Worm (Caenorhabditis elegans) whole organism, L1 larva: ENCODE data around the gene F08H9.4.
A peak's percentile ranks its signal among the peaks of the same experiment; 100 is the strongest.

ENCODE experiments used
- C04F5.9 ChIP-seq: sonication (generic microtip); optimal IDR thresholded peaks from 2 replicates; lab custom pipeline; 2016; ENCODE audit warnings: missing genetic modification characterization, missing compliant biosample characterization
- C16A3.4 ChIP-seq: fragments of 150-350 bp; optimal IDR thresholded peaks from 2 replicates; lab custom pipeline; 2014; ENCODE audit warnings: missing biosample characterization, missing genetic modification characterization
- C34B4.2 ChIP-seq: sonication (generic microtip); optimal IDR thresholded peaks from 2 replicates; lab custom pipeline; 2017; ENCODE audit warnings: mild to moderate bottlenecking, missing genetic modification characterization, missing compliant biosample characterization
- Y116A8C.19 ChIP-seq: sonication (generic microtip); optimal IDR thresholded peaks from 2 replicates; lab custom pipeline; 2016; ENCODE audit warnings: missing compliant biosample characterization, missing genetic modification characterization, borderline replicate concordance
- alr-1 ChIP-seq: fragments of 200-800 bp; sonication (Bioruptor generic); optimal IDR thresholded peaks from 2 replicates; lab custom pipeline; 2018; ENCODE audit warnings: borderline replicate concordance, mild to moderate bottlenecking, missing genetic modification characterization, missing compliant biosample characterization
- ama-1 ChIP-seq: fragments of 150-350 bp; optimal IDR thresholded peaks from 2 replicates; lab custom pipeline; 2014
- blmp-1 ChIP-seq: fragments of 150-350 bp; optimal IDR thresholded peaks from 2 replicates; lab custom pipeline; 2014; ENCODE audit warnings: missing biosample characterization, missing genetic modification characterization
- ceh-8 ChIP-seq: fragments of 200-800 bp; sonication (Bioruptor generic); optimal IDR thresholded peaks from 2 replicates; lab custom pipeline; 2018; ENCODE audit warnings: mild to moderate bottlenecking, missing genetic modification characterization, moderate library complexity, missing compliant biosample characterization
- ceh-88 ChIP-seq: fragments of 200-800 bp; sonication (Bioruptor generic); IDR thresholded peaks from 2 replicates; pipeline ENCODE4 v1.3.6; 2022; ENCODE audit warnings: missing genetic modification characterization, missing compliant biosample characterization
- ceh-90 ChIP-seq: sonication (generic microtip); optimal IDR thresholded peaks from 2 replicates; lab custom pipeline; 2016; ENCODE audit warnings: missing genetic modification characterization, missing compliant biosample characterization
- dpl-1 ChIP-seq, 3 experiments: fragments of 150-350 bp in 2 of 3; sonication (generic microtip) in 1 of 3; optimal IDR thresholded peaks; 2 replicates each; lab custom pipeline; 2014 to 2017; ENCODE audit warnings: missing biosample characterization in 3 of 3, missing genetic modification characterization in 3 of 3, missing genetic modification reagents in 3 of 3
- dsc-1 ChIP-seq: sonication (generic microtip); optimal IDR thresholded peaks from 2 replicates; lab custom pipeline; 2016; ENCODE audit warnings: mild to moderate bottlenecking, missing genetic modification characterization, missing compliant biosample characterization
- efl-1 ChIP-seq, 4 experiments: fragments of 150-350 bp; optimal IDR thresholded peaks in 3 of 4; peaks in 1 of 4; 1 replicate in 1 of 4; 2 replicates in 3 of 4; lab custom pipeline; 2014; ENCODE audit warnings: missing biosample characterization in 2 of 4, missing genetic modification characterization in 2 of 4, missing genetic modification reagents in 2 of 4
- efl-3 ChIP-seq: fragments of 200-800 bp; sonication (Bioruptor generic); optimal IDR thresholded peaks from 2 replicates; lab custom pipeline; 2018; ENCODE audit warnings: mild to moderate bottlenecking, missing genetic modification characterization, missing compliant biosample characterization
- egl-13 ChIP-seq: sonication (generic microtip); optimal IDR thresholded peaks from 2 replicates; lab custom pipeline; 2016; ENCODE audit warnings: missing genotype, missing genetic modification reagents, missing genetic modification characterization, missing compliant biosample characterization
- egl-27 ChIP-seq, 2 experiments: fragments of 150-350 bp in 1 of 2; sonication (generic microtip); optimal IDR thresholded peaks; 3 replicates each; lab custom pipeline; 2017 to 2018; ENCODE audit warnings: missing biosample characterization in 2 of 2, missing genetic modification characterization in 2 of 2, missing genetic modification reagents in 2 of 2
- elt-3 ChIP-seq, 6 experiments: fragments of 150-350 bp in 1 of 6; sonication (generic microtip); optimal IDR thresholded peaks; 2 replicates each; lab custom pipeline; 2017 to 2018; ENCODE audit warnings: missing biosample characterization in 6 of 6, missing genetic modification characterization in 6 of 6, inconsistent platforms in 1 of 6
- ets-5 ChIP-seq: fragments of 200-800 bp; sonication (Bioruptor generic); IDR thresholded peaks from 2 replicates; pipeline ENCODE4 v1.3.6; 2022; ENCODE audit warnings: missing genetic modification characterization, missing compliant biosample characterization
- fkh-10 ChIP-seq: sonication (generic microtip); optimal IDR thresholded peaks from 2 replicates; lab custom pipeline; 2017; ENCODE audit warnings: missing biosample characterization, missing genetic modification reagents, missing genetic modification characterization
- fos-1 ChIP-seq: fragments of 150-350 bp; optimal IDR thresholded peaks from 2 replicates; lab custom pipeline; 2014; ENCODE audit warnings: missing biosample characterization, missing genetic modification characterization
- grh-1 ChIP-seq: fragments of 200-800 bp; sonication (Bioruptor generic); IDR thresholded peaks from 2 replicates; pipeline ENCODE4 v1.3.6; 2022; ENCODE audit warnings: missing genetic modification reagents, missing genetic modification characterization, missing compliant biosample characterization
- hlh-4 ChIP-seq: sonication (generic microtip); optimal IDR thresholded peaks from 2 replicates; lab custom pipeline; 2016; ENCODE audit warnings: mild to moderate bottlenecking, missing genetic modification characterization, missing compliant biosample characterization
- hpl-2 ChIP-seq: fragments of 150-350 bp; optimal IDR thresholded peaks from 2 replicates; lab custom pipeline; 2014; ENCODE audit warnings: missing biosample characterization, missing genetic modification reagents, missing genetic modification characterization
- lin-35 ChIP-seq, 2 experiments: fragments of 150-350 bp; optimal IDR thresholded peaks; 2 replicates each; lab custom pipeline; 2014; ENCODE audit warnings: missing biosample characterization in 2 of 2, missing genetic modification characterization in 2 of 2, missing genetic modification reagents in 2 of 2
- lin-39 ChIP-seq: fragments of 150-350 bp; optimal IDR thresholded peaks from 2 replicates; lab custom pipeline; 2014; ENCODE audit warnings: missing biosample characterization, missing genetic modification reagents, missing genetic modification characterization
- lsy-2 ChIP-seq, 2 experiments: fragments of 150-350 bp; optimal IDR thresholded peaks; 2 replicates each; lab custom pipeline; 2014; ENCODE audit warnings: missing biosample characterization in 2 of 2, missing genetic modification characterization in 2 of 2
- mab-9 ChIP-seq: fragments of 200-800 bp; sonication (Bioruptor generic); IDR thresholded peaks from 2 replicates; pipeline ENCODE4 v1.3.6; 2022; ENCODE audit warnings: missing genetic modification reagents, missing genetic modification characterization, missing compliant biosample characterization
- mep-1 ChIP-seq: fragments of 150-350 bp; optimal IDR thresholded peaks from 2 replicates; lab custom pipeline; 2014; ENCODE audit warnings: missing biosample characterization, missing genetic modification characterization
- nhr-237 ChIP-seq: fragments of 150-350 bp; optimal IDR thresholded peaks from 2 replicates; lab custom pipeline; 2014; ENCODE audit warnings: missing biosample characterization, missing genetic modification characterization
- nhr-28 ChIP-seq: fragments of 150-350 bp; optimal IDR thresholded peaks from 2 replicates; lab custom pipeline; 2014; ENCODE audit warnings: missing biosample characterization, missing genetic modification characterization
- nhr-71 ChIP-seq: sonication (generic microtip); optimal IDR thresholded peaks from 2 replicates; lab custom pipeline; 2016; ENCODE audit warnings: mild to moderate bottlenecking, missing genetic modification characterization, moderate library complexity, missing compliant biosample characterization
- nhr-84 ChIP-seq: sonication (generic microtip); optimal IDR thresholded peaks from 2 replicates; lab custom pipeline; 2017; ENCODE audit warnings: missing biosample characterization, missing genetic modification characterization
- nhr-85 ChIP-seq: sonication (generic microtip); peaks from one replicate; lab custom pipeline; 2016; ENCODE audit warnings: missing genetic modification characterization, inconsistent platforms, missing compliant biosample characterization
- pax-3 ChIP-seq: fragments of 200-800 bp; sonication (Bioruptor generic); optimal IDR thresholded peaks from 2 replicates; lab custom pipeline; 2018; ENCODE audit warnings: mild to moderate bottlenecking, missing genetic modification characterization, moderate library complexity, missing compliant biosample characterization
- skn-1 ChIP-seq: fragments of 150-350 bp; optimal IDR thresholded peaks from 2 replicates; lab custom pipeline; 2014; ENCODE audit warnings: missing biosample characterization, missing genetic modification characterization
- snpc-4 ChIP-seq: fragments of 150-350 bp; optimal IDR thresholded peaks from 2 replicates; lab custom pipeline; 2014; ENCODE audit warnings: missing biosample characterization, missing genetic modification characterization
- snu-23 ChIP-seq: sonication (generic microtip); optimal IDR thresholded peaks from 2 replicates; lab custom pipeline; 2016; ENCODE audit warnings: missing genetic modification characterization, missing compliant biosample characterization
- sox-4 ChIP-seq: sonication (generic microtip); optimal IDR thresholded peaks from 2 replicates; lab custom pipeline; 2016; ENCODE audit warnings: missing genetic modification characterization, missing compliant biosample characterization
- sptf-1 ChIP-seq: fragments of 150-350 bp; optimal IDR thresholded peaks from 2 replicates; lab custom pipeline; 2014; ENCODE audit warnings: missing biosample characterization, missing genetic modification characterization
- sup-37 ChIP-seq: fragments of 200-800 bp; sonication (Bioruptor generic); optimal IDR thresholded peaks from 2 replicates; lab custom pipeline; 2018; ENCODE audit warnings: mild to moderate bottlenecking, missing genetic modification characterization, missing compliant biosample characterization
- unc-130 ChIP-seq: fragments of 150-350 bp; optimal IDR thresholded peaks from 2 replicates; lab custom pipeline; 2017; ENCODE audit warnings: missing biosample characterization, missing genetic modification characterization, inconsistent platforms
- unc-30 ChIP-seq: sonication (generic microtip); optimal IDR thresholded peaks from 2 replicates; lab custom pipeline; 2017; ENCODE audit warnings: missing biosample characterization, missing genetic modification characterization
- unc-86 ChIP-seq: sonication (generic microtip); optimal IDR thresholded peaks from 2 replicates; lab custom pipeline; 2016; ENCODE audit warnings: missing genetic modification characterization, missing compliant biosample characterization
- unc-98 ChIP-seq: fragments of 200-800 bp; sonication (Bioruptor generic); IDR thresholded peaks from 2 replicates; pipeline ENCODE4 v1.3.6; 2022; ENCODE audit warnings: missing genetic modification characterization, missing compliant biosample characterization
- xbp-1 ChIP-seq: sonication (generic microtip); optimal IDR thresholded peaks from 2 replicates; lab custom pipeline; 2016; ENCODE audit warnings: missing genetic modification characterization, missing compliant biosample characterization
- zag-1 ChIP-seq: fragments of 150-350 bp; optimal IDR thresholded peaks from 2 replicates; lab custom pipeline; 2014; ENCODE audit warnings: missing biosample characterization, missing genetic modification characterization
- zip-4 ChIP-seq: fragments of 200-800 bp; sonication (Bioruptor generic); optimal IDR thresholded peaks from 2 replicates; lab custom pipeline; 2018; ENCODE audit warnings: mild to moderate bottlenecking, missing genetic modification characterization, moderate library complexity, missing compliant biosample characterization
- ztf-4 ChIP-seq: fragments of 150-350 bp; optimal IDR thresholded peaks from 2 replicates; lab custom pipeline; 2014; ENCODE audit warnings: missing biosample characterization, missing genetic modification characterization

F08H9.4 gene

ce11 chrV:14419855-14420254 lies 44.4 kb downstream of the F08H9.4 start:
- TF ChIP-seq unc-86 (tag; lab: Kevin White, UChicago) (no peak), ceh-8 (no peak), efl-1 (optimal IDR thresholded peaks at IDR 0.05; lab: Kevin White, UChicago) (no peak), efl-1 (GFP tag; optimal IDR thresholded peaks at IDR 0.05 in 1 of 2; lab: Kevin White, UChicago) (peak in 1 of 2 experiments; percentile 34)

- TF ChIP-seq hlh-4 (tag; lab: Kevin White, UChicago) (no peak), lsy-2 (tag; optimal IDR thresholded peaks at IDR 0.05; lab: Kevin White, UChicago) (peak in 1 of 2 experiments; percentile 12)
Measured at ce11 chrV:14417735-14418134, 46.5 kb downstream of the F08H9.4 start, which contains the start of the genes nxf-2 and set-31. TSS of gene nxf-2 (minus strand) at chrV:14417835. TSS of gene set-31 (plus strand) at chrV:14417903.

- TF ChIP-seq ceh-88 (GFP tag; lab: Robert Waterston, UW) (no peak), alr-1 (tag; lab: Kevin White, UChicago) (no peak), ama-1 (lab: Kevin White, UChicago) (no peak), C16A3.4 (peak; percentile 62), hlh-4 (tag; lab: Kevin White, UChicago) (no peak), ceh-90 (tag; lab: Kevin White, UChicago) (no peak), mep-1 (tag; lab: Kevin White, UChicago) (peak; percentile 89), ztf-4 (no peak), snu-23 (GFP tag; lab: Kevin White, UChicago) (peak; percentile 85), zag-1 (tag; lab: Kevin White, UChicago) (no peak), efl-3 (no peak), dsc-1 (tag; lab: Kevin White, UChicago) (peak; percentile 68), nhr-28 (no peak), snpc-4 (tag; lab: Kevin White, UChicago) (peak; percentile 62), egl-27 (tag; optimal IDR thresholded peaks at IDR 0.05; lab: Kevin White, UChicago) (no peak), lin-35 (GFP tag; optimal IDR thresholded peaks at IDR 0.05; lab: Kevin White, UChicago) (peak; percentile 63 to 79), lin-39 (peak; percentile 57), hpl-2 (GFP tag; lab: Kevin White, UChicago) (no peak), C04F5.9 (tag; lab: Kevin White, UChicago) (no peak), blmp-1 (tag; lab: Kevin White, UChicago) (peak; percentile 60), nhr-84 (tag; lab: Kevin White, UChicago) (no peak), unc-98 (0 out of 2 replicates have a peak, but pooled peaks have one; percentile 9), lsy-2 (tag; optimal IDR thresholded peaks at IDR 0.05; lab: Kevin White, UChicago) (peak; percentile 78 to 79), skn-1 (peak; percentile 11), egl-13 (tag; lab: Kevin White, UChicago) (peak; percentile 4), xbp-1 (tag; lab: Kevin White, UChicago) (peak; percentile 76), fos-1 (tag; lab: Kevin White, UChicago) (peak; percentile 11), pax-3 (tag; lab: Kevin White, UChicago) (peak; percentile 49), Y116A8C.19 (tag; lab: Kevin White, UChicago) (no peak), sup-37 (GFP tag; lab: Kevin White, UChicago) (peak; percentile 17), nhr-71 (tag; lab: Kevin White, UChicago) (peak; percentile 88), sox-4 (peak; percentile 1), sptf-1 (tag; lab: Kevin White, UChicago) (no peak), ets-5 (GFP tag; lab: Robert Waterston, UW) (no peak), dpl-1 (GFP tag; optimal IDR thresholded peaks at IDR 0.05; lab: Kevin White, UChicago) (peak; percentile 59 to 78 (median 77)), C34B4.2 (no peak), mab-9 (GFP tag; lab: Robert Waterston, UW) (no peak), grh-1 (no peak), unc-130 (tag; lab: Kevin White, UChicago) (peak; percentile 65), fkh-10 (GFP tag; lab: Kevin White, UChicago) (peak; percentile 33), nhr-85 (tag; lab: Kevin White, UChicago) (peak; percentile 79), unc-30 (tag; lab: Kevin White, UChicago) (no peak), elt-3 (tag; optimal IDR thresholded peaks at IDR 0.05; lab: Kevin White, UChicago) (peak in 2 of 6 experiments; percentile 32 to 51), zip-4 (GFP tag; lab: Kevin White, UChicago) (peak; percentile 68), nhr-237 (no peak)
Measured at ce11 chrV:14414964-14415564, 49.2 kb downstream of the F08H9.4 start, which contains the start of the genes nxf-1 and C15H11.11. TSS of gene nxf-1 (minus strand) at chrV:14415014. TSS of gene C15H11.11 (plus strand) at chrV:14415499.
